1 fruit fly cellular context compared by ENCODE assay signal in the genomic region with DNA sequence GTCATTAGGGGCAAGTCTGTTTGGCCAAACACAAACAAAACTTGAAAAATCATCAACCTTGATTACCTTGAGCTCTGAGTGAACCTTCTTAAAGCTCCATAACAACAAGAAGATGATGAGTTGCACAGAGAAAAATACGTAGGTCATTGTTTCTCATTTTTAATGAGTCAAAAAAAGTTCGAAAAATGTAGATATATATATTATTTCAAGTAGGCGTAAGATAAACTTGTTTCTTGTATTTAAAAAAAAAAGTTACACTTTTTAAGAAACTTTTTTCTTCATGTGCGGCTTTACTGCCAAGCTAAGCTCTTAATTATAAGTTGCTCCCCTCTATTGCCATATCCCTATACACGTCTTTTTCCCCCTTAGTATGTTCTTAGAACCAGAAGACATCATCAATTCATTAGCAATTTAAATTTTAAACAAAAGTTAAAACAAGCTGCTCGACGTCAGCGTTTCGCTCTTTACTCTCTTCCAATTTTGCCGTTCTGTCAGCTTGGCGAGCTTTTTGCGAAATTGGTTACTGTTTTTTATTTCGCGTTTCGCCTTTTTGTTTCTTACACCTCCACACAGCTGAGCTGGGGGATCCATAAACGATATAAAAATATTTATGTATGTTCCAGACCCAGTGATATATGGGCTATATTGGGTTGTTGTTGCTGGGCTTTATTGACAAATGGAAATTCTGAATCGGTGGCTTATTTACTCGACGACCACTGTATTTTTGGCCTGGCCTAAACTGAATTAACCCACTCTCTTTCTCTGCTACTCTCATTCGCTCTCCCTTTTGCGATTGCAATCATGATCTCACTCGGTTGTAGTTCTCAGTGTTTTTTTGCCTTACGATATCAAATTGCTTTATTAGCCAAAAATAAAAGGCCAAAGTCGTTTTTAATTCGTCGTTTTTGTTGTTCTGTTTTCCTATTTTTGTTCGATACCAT.
TF ChIP-seq lines count a peak whose summit lies in the region.

No protein-coding gene starts in this region.

TF ChIP-seq in whole organism, embryonic, 481 proteins besides CTCF, POLR2A, EP300 and RAD21 (continued from another document and continues in another):
- TF ChIP-seq HLH4C (GFP tag; IDR thresholded peaks at IDR 0.05; lab: Robert Waterston, UW; ENCODE audit: partially characterized antibody) (no peak), CG10267 (tag; optimal IDR thresholded peaks at IDR 0.05; lab: Kevin White, UChicago) (peak; percentile 55), zfh1 (GFP tag; IDR thresholded peaks at IDR 0.05; lab: Robert Waterston, UW) (peak; percentile 46; the same call in 1 of the 3 replicates), Meics (GFP tag; optimal IDR thresholded peaks at IDR 0.05; lab: Kevin White, UChicago) (peak; percentile 70), abd-A (tag; optimal IDR thresholded peaks at IDR 0.05; lab: Kevin White, UChicago) (no peak), gsb (GFP tag; IDR thresholded peaks at IDR 0.05; lab: Robert Waterston, UW) (peak; percentile 59), org-1 (GFP tag; optimal IDR thresholded peaks at IDR 0.05; lab: Kevin White, UChicago) (no peak), lmd (GFP tag; IDR thresholded peaks at IDR 0.05; lab: Robert Waterston, UW) (peak; percentile 79; the same call in 1 of the 2 replicates), CG1602 (GFP tag; optimal IDR thresholded peaks at IDR 0.05; lab: Kevin White, UChicago) (peak; percentile 21), stc (GFP tag; IDR thresholded peaks at IDR 0.05; lab: Robert Waterston, UW) (peak; percentile 55; the same call in 1 of the 2 replicates), CG10366 (GFP tag; IDR thresholded peaks at IDR 0.05; lab: Robert Waterston, UW) (peak; percentile 38; the same call in 1 of the 2 replicates), H15 (GFP tag; IDR thresholded peaks at IDR 0.05; lab: Robert Waterston, UW) (0 out of 3 replicates have a peak, but pooled peaks have one; percentile 35), CG6272 (GFP tag; IDR thresholded peaks at IDR 0.05; lab: Robert Waterston, UW) (peak; percentile 41; the same call in 1 of the 2 replicates), nom (GFP tag; optimal IDR thresholded peaks at IDR 0.05; lab: Kevin White, UChicago) (peak; percentile 10), CG10209 (GFP tag; optimal IDR thresholded peaks at IDR 0.05; lab: Kevin White, UChicago) (peak; percentile 42), Ptx1 (GFP tag; IDR thresholded peaks at IDR 0.05; lab: Robert Waterston, UW) (peak; percentile 78), otp (GFP tag; IDR thresholded peaks at IDR 0.05; lab: Robert Waterston, UW) (0 out of 3 replicates have a peak, but pooled peaks have one; percentile 18), da (GFP tag; optimal IDR thresholded peaks at IDR 0.05; lab: Kevin White, UChicago) (no peak), NC2α (GFP tag; optimal IDR thresholded peaks at IDR 0.05; lab: Kevin White, UChicago) (no peak), CG6254 (GFP tag; optimal IDR thresholded peaks at IDR 0.05; lab: Kevin White, UChicago) (no peak), CG3281 (GFP tag; optimal IDR thresholded peaks at IDR 0.05; lab: Kevin White, UChicago) (peak; percentile 78), Blimp-1 (GFP tag; optimal IDR thresholded peaks at IDR 0.05; lab: Kevin White, UChicago) (peak; percentile 74), CG18764 (GFP tag; optimal IDR thresholded peaks at IDR 0.05; lab: Kevin White, UChicago) (peak; percentile 21), CG12942 (GFP tag; optimal IDR thresholded peaks at IDR 0.05; lab: Kevin White, UChicago) (peak; percentile 6), CG18476 (GFP tag; optimal IDR thresholded peaks at IDR 0.05; lab: Kevin White, UChicago) (peak; percentile 61), peb (GFP tag; IDR thresholded peaks at IDR 0.05; lab: Robert Waterston, UW) (peak; percentile 65), CG33213 (GFP tag; optimal IDR thresholded peaks at IDR 0.05; lab: Kevin White, UChicago) (peak; percentile 34), Vsx1 (GFP tag; optimal IDR thresholded peaks at IDR 0.05; lab: Kevin White, UChicago) (peak; percentile 4), CG7556 (GFP tag; optimal IDR thresholded peaks at IDR 0.05; lab: Kevin White, UChicago) (peak; percentile 54), Dip3 (GFP tag; optimal IDR thresholded peaks at IDR 0.05; lab: Kevin White, UChicago) (peak; percentile 32), gcm2 (GFP tag; optimal IDR thresholded peaks at IDR 0.05; lab: Kevin White, UChicago) (peak; percentile 14), Fer3 (tag; optimal IDR thresholded peaks at IDR 0.05; lab: Kevin White, UChicago) (peak; percentile 57), nerfin-2 (GFP tag; IDR thresholded peaks at IDR 0.05; lab: Robert Waterston, UW; ENCODE audit: partially characterized antibody) (no peak), BtbVII (GFP tag; optimal IDR thresholded peaks at IDR 0.05; lab: Kevin White, UChicago) (peak; percentile 47), CG17328 (GFP tag; IDR thresholded peaks at IDR 0.05; lab: Robert Waterston, UW) (peak; percentile 35; the same call in 1 of the 2 replicates), Oaz (GFP tag; IDR thresholded peaks at IDR 0.05; lab: Robert Waterston, UW) (0 out of 2 replicates have a peak, but pooled peaks have one; percentile 8), Spps (tag; optimal IDR thresholded peaks at IDR 0.05; lab: Kevin White, UChicago) (peak; percentile 46), Awh (GFP tag; IDR thresholded peaks at IDR 0.05; lab: Robert Waterston, UW) (peak; percentile 64; the same call in 1 of the 2 replicates), seq (GFP tag; IDR thresholded peaks at IDR 0.05; lab: Robert Waterston, UW) (peak; percentile 51; the same call in 1 of the 2 replicates), CG12219 (GFP tag; optimal IDR thresholded peaks at IDR 0.05; lab: Kevin White, UChicago) (no peak), CG10274 (GFP tag; optimal IDR thresholded peaks at IDR 0.05; lab: Kevin White, UChicago) (peak; percentile 7), CG9437 (GFP tag; optimal IDR thresholded peaks at IDR 0.05; lab: Kevin White, UChicago) (peak; percentile 4), CG14441 (GFP tag; IDR thresholded peaks at IDR 0.05; lab: Robert Waterston, UW) (peak; percentile 69), ac (GFP tag; optimal IDR thresholded peaks at IDR 0.05; lab: Kevin White, UChicago) (no peak), chn (GFP tag; optimal IDR thresholded peaks at IDR 0.05; lab: Kevin White, UChicago) (no peak), dan (GFP tag; IDR thresholded peaks at IDR 0.05; lab: Robert Waterston, UW) (no peak), chm (GFP tag; IDR thresholded peaks at IDR 0.05; lab: Robert Waterston, UW) (no peak; the same call in 1 of the 2 replicates), unpg (GFP tag; optimal IDR thresholded peaks at IDR 0.05; lab: Kevin White, UChicago) (peak; percentile 60), CG7372 (GFP tag; IDR thresholded peaks at IDR 0.05; lab: Robert Waterston, UW) (peak; percentile 46; the same call in 1 of the 2 replicates), lilli (GFP tag; optimal IDR thresholded peaks at IDR 0.05; lab: Kevin White, UChicago) (peak; percentile 41), Hr3 (GFP tag; optimal IDR thresholded peaks at IDR 0.05; lab: Kevin White, UChicago) (peak; percentile 27), Xbp1 (GFP tag; optimal IDR thresholded peaks at IDR 0.05; lab: Kevin White, UChicago) (peak; percentile 32), Asciz (GFP tag; optimal IDR thresholded peaks at IDR 0.05; lab: Kevin White, UChicago) (peak; percentile 27), CG1647 (GFP tag; optimal IDR thresholded peaks at IDR 0.05; lab: Kevin White, UChicago) (peak; percentile 35), tgo (GFP tag; IDR thresholded peaks at IDR 0.05; lab: Robert Waterston, UW) (peak; percentile 74), CG31441 (GFP tag; IDR thresholded peaks at IDR 0.05; lab: Robert Waterston, UW) (peak; percentile 62; the same call in 1 of the 2 replicates), Sox100B (GFP tag; optimal IDR thresholded peaks at IDR 0.05; lab: Kevin White, UChicago) (peak; percentile 21), B-H1 (GFP tag; IDR thresholded peaks at IDR 0.05; lab: Robert Waterston, UW) (peak; percentile 54; the same call in 2 of the 3 replicates), sima (GFP tag; optimal IDR thresholded peaks at IDR 0.05; lab: Kevin White, UChicago) (no peak), CrebB (tag; optimal IDR thresholded peaks at IDR 0.05; lab: Kevin White, UChicago) (no peak), CG8089 (GFP tag; optimal IDR thresholded peaks at IDR 0.05; lab: Kevin White, UChicago) (no peak), nmo (GFP tag; optimal IDR thresholded peaks at IDR 0.05; lab: Kevin White, UChicago) (peak; percentile 63), CG10959 (GFP tag; IDR thresholded peaks at IDR 0.05; lab: Robert Waterston, UW) (0 out of 2 replicates have a peak, but pooled peaks have one; percentile 37), hkb (optimal IDR thresholded peaks at IDR 0.05; lab: Kevin White, UChicago) (no peak), hkb (GFP tag; IDR thresholded peaks at IDR 0.05; lab: Robert Waterston, UW) (peak; percentile 54; the same call in 1 of the 2 replicates), Neu2 (GFP tag; optimal IDR thresholded peaks at IDR 0.05; lab: Kevin White, UChicago; ENCODE audit: borderline replicate concordance) (no peak), CG9215 (GFP tag; IDR thresholded peaks at IDR 0.05; lab: Robert Waterston, UW) (peak; percentile 71), CG16813 (GFP tag; IDR thresholded peaks at IDR 0.05; lab: Robert Waterston, UW; ENCODE audit: partially characterized antibody) (no peak), CG11723 (GFP tag; optimal IDR thresholded peaks at IDR 0.05; lab: Kevin White, UChicago) (no peak), dpn (GFP tag; optimal IDR thresholded peaks at IDR 0.05; lab: Kevin White, UChicago) (peak; percentile 10 to 23), CG7928 (GFP tag; optimal IDR thresholded peaks at IDR 0.05; lab: Kevin White, UChicago) (peak; percentile 31), CG6175 (GFP tag; IDR thresholded peaks at IDR 0.05; lab: Robert Waterston, UW) (peak; percentile 37; the same call in 2 of the 3 replicates), row (GFP tag; IDR thresholded peaks at IDR 0.05; lab: Robert Waterston, UW) (peak; percentile 69), CG17612 (GFP tag; IDR thresholded peaks at IDR 0.05; lab: Robert Waterston, UW) (0 out of 2 replicates have a peak, but pooled peaks have one; percentile 13), gsb-n (tag; optimal IDR thresholded peaks at IDR 0.05; lab: Kevin White, UChicago) (peak; percentile 38), ara (GFP tag; IDR thresholded peaks at IDR 0.05; lab: Robert Waterston, UW) (peak; percentile 70), gcm (GFP tag; optimal IDR thresholded peaks at IDR 0.05; lab: Kevin White, UChicago) (no peak), pho (GFP tag; optimal IDR thresholded peaks at IDR 0.05; lab: Kevin White, UChicago) (no peak), CG13424 (tag; optimal IDR thresholded peaks at IDR 0.05; lab: Kevin White, UChicago) (peak; percentile 32), CG1024 (GFP tag; IDR thresholded peaks at IDR 0.05; lab: Robert Waterston, UW) (no peak), Bteb2 (GFP tag; optimal IDR thresholded peaks at IDR 0.05; lab: Kevin White, UChicago) (peak; percentile 9), Hmr (GFP tag; optimal IDR thresholded peaks at IDR 0.05; lab: Kevin White, UChicago) (peak; percentile 16), so (GFP tag; IDR thresholded peaks at IDR 0.05; lab: Robert Waterston, UW) (0 out of 3 replicates have a peak, but pooled peaks have one; percentile 21), sob (GFP tag; IDR thresholded peaks at IDR 0.05; lab: Robert Waterston, UW) (peak; percentile 84), grau (tag; optimal IDR thresholded peaks at IDR 0.05; lab: Kevin White, UChicago) (peak; percentile 56), GATAe (GFP tag; conservative IDR thresholded peaks at IDR 0.05; lab: Robert Waterston, UW) (peak; percentile 62; the same call in 1 of the 2 replicates), slbo (GFP tag; IDR thresholded peaks at IDR 0.05; lab: Robert Waterston, UW) (peak; percentile 87), NK7.1 (GFP tag; optimal IDR thresholded peaks at IDR 0.05; lab: Kevin White, UChicago) (no peak), CG31365 (tag; optimal IDR thresholded peaks at IDR 0.05; lab: Kevin White, UChicago) (no peak), salm (tag; optimal IDR thresholded peaks at IDR 0.05; lab: Kevin White, UChicago) (no peak), CG4424 (GFP tag; optimal IDR thresholded peaks at IDR 0.05; lab: Kevin White, UChicago) (peak; percentile 38), CG18262 (tag; optimal IDR thresholded peaks at IDR 0.05; lab: Kevin White, UChicago) (peak; percentile 71), Pdp1 (GFP tag; optimal IDR thresholded peaks at IDR 0.05; lab: Kevin White, UChicago) (peak; percentile 38), lov (optimal IDR thresholded peaks at IDR 0.05; lab: Kevin White, UChicago) (no peak), lov (GFP tag; IDR thresholded peaks at IDR 0.05; lab: Robert Waterston, UW) (no peak), fu2 (GFP tag; optimal IDR thresholded peaks at IDR 0.05; lab: Kevin White, UChicago) (no peak), ssp (GFP tag; IDR thresholded peaks at IDR 0.05; lab: Robert Waterston, UW) (peak; percentile 58), danr (GFP tag; IDR thresholded peaks at IDR 0.05; lab: Robert Waterston, UW) (0 out of 2 replicates have a peak, but pooled peaks have one; percentile 15), Abd-B (GFP tag; optimal IDR thresholded peaks at IDR 0.05; lab: Kevin White, UChicago) (peak; percentile 52), CG18619 (GFP tag; optimal IDR thresholded peaks at IDR 0.05; lab: Kevin White, UChicago) (peak; percentile 25), stwl (tag; optimal IDR thresholded peaks at IDR 0.05; lab: Kevin White, UChicago) (no peak), CG6791 (GFP tag; IDR thresholded peaks at IDR 0.05; lab: Robert Waterston, UW; ENCODE audit: partially characterized antibody) (no peak), pita (GFP tag; optimal IDR thresholded peaks at IDR 0.05; lab: Kevin White, UChicago) (no peak), al (GFP tag; IDR thresholded peaks at IDR 0.05; lab: Robert Waterston, UW) (peak; percentile 86), CG11696 (GFP tag; IDR thresholded peaks at IDR 0.05; lab: Robert Waterston, UW) (peak; percentile 59; the same call in 1 of the 2 replicates), dysf (GFP tag; IDR thresholded peaks at IDR 0.05; lab: Robert Waterston, UW) (peak; percentile 82), Usf (GFP tag; optimal IDR thresholded peaks at IDR 0.05; lab: Kevin White, UChicago) (no peak), MTF-1 (GFP tag; optimal IDR thresholded peaks at IDR 0.05; lab: Kevin White, UChicago; ENCODE audit: borderline replicate concordance) (no peak), Ada2b (GFP tag; IDR thresholded peaks at IDR 0.05; lab: Robert Waterston, UW) (peak; percentile 54), CG13624 (GFP tag; optimal IDR thresholded peaks at IDR 0.05; lab: Kevin White, UChicago) (no peak), chinmo (GFP tag; IDR thresholded peaks at IDR 0.05; lab: Robert Waterston, UW; ENCODE audit: partially characterized antibody) (0 out of 4 replicates have a peak, but pooled peaks have one; percentile 42), sim (GFP tag; IDR thresholded peaks at IDR 0.05; lab: Robert Waterston, UW) (peak; percentile 67; the same call in 1 of the 2 replicates), CG2202 (tag; optimal IDR thresholded peaks at IDR 0.05; lab: Kevin White, UChicago) (peak; percentile 14), Gsc (GFP tag; IDR thresholded peaks at IDR 0.05; lab: Robert Waterston, UW) (no peak), az2 (GFP tag; optimal IDR thresholded peaks at IDR 0.05; lab: Kevin White, UChicago) (peak; percentile 38)
